Worm (Caenorhabditis elegans) whole organism, L2 larva: ENCODE data around the gene C31H1.5.

ENCODE experiments used
- C34F6.9 ChIP-seq: fragments of 150-350 bp; optimal IDR thresholded peaks from 2 replicates; lab custom pipeline; 2014; ENCODE audit warnings: missing biosample characterization, missing genetic modification characterization
- F13H6.1 ChIP-seq: sonication (generic microtip); optimal IDR thresholded peaks from 2 replicates; lab custom pipeline; 2016; ENCODE audit warnings: missing genetic modification characterization, missing compliant biosample characterization
- R02D3.7 ChIP-seq: fragments of 150-350 bp; optimal IDR thresholded peaks from 2 replicates; lab custom pipeline; 2014; ENCODE audit warnings: missing biosample characterization, missing genetic modification characterization
- Y55F3AM.14 ChIP-seq: fragments of 200-800 bp; sonication (Bioruptor generic); optimal IDR thresholded peaks from 2 replicates; lab custom pipeline; 2018; ENCODE audit warnings: mild to moderate bottlenecking, missing genetic modification characterization, missing compliant biosample characterization
- ZK546.5 ChIP-seq: sonication (generic microtip); optimal IDR thresholded peaks from 2 replicates; lab custom pipeline; 2017; ENCODE audit warnings: missing biosample characterization, missing genetic modification characterization
- alr-1 ChIP-seq: fragments of 150-350 bp; optimal IDR thresholded peaks from 2 replicates; lab custom pipeline; 2014; ENCODE audit warnings: missing biosample characterization, missing genetic modification characterization
- aly-2 ChIP-seq: fragments of 150-350 bp; optimal IDR thresholded peaks from 2 replicates; lab custom pipeline; 2014; ENCODE audit warnings: missing biosample characterization, missing genetic modification characterization
- ama-1 ChIP-seq: fragments of 150-350 bp; optimal IDR thresholded peaks from 2 replicates; lab custom pipeline; 2018; ENCODE audit warnings: inconsistent platforms
- blmp-1 ChIP-seq: sonication (generic microtip); optimal IDR thresholded peaks from 2 replicates; lab custom pipeline; 2017; ENCODE audit warnings: missing genetic modification characterization, mild to moderate bottlenecking, missing compliant biosample characterization, antibody characterized with exemption, moderate library complexity; ENCODE audit not compliant: insufficient read depth
- ceh-82 ChIP-seq: fragments of 150-350 bp; optimal IDR thresholded peaks from 2 replicates; lab custom pipeline; 2014; ENCODE audit warnings: missing biosample characterization, missing genetic modification characterization
- crh-2 ChIP-seq: sonication (generic microtip); optimal IDR thresholded peaks from 2 replicates; lab custom pipeline; 2017; ENCODE audit warnings: missing biosample characterization, missing genetic modification characterization
- dmd-4 ChIP-seq: sonication (generic microtip); optimal IDR thresholded peaks from 2 replicates; lab custom pipeline; 2017; ENCODE audit warnings: missing biosample characterization, missing genetic modification characterization
- egl-27 ChIP-seq: sonication (generic microtip); optimal IDR thresholded peaks from 3 replicates; lab custom pipeline; 2017; ENCODE audit warnings: missing biosample characterization, missing genetic modification reagents, missing genetic modification characterization
- elt-1 ChIP-seq: fragments of 150-350 bp; optimal IDR thresholded peaks from 2 replicates; lab custom pipeline; 2014; ENCODE audit warnings: missing biosample characterization, missing genetic modification characterization
- fos-1 ChIP-seq: fragments of 150-350 bp; optimal IDR thresholded peaks from 2 replicates; lab custom pipeline; 2014; ENCODE audit warnings: missing biosample characterization, missing genetic modification characterization
- lin-11 ChIP-seq: fragments of 150-350 bp; sonication (generic microtip); optimal IDR thresholded peaks from 2 replicates; lab custom pipeline; 2014; ENCODE audit warnings: missing biosample characterization, missing genetic modification characterization, inconsistent platforms, mixed read lengths
- lin-13 ChIP-seq: fragments of 150-350 bp; optimal IDR thresholded peaks from 2 replicates; lab custom pipeline; 2014; ENCODE audit warnings: missing biosample characterization, missing genetic modification reagents, missing genetic modification characterization
- lin-39 ChIP-seq: fragments of 150-350 bp; optimal IDR thresholded peaks from 2 replicates; lab custom pipeline; 2014; ENCODE audit warnings: missing biosample characterization, missing genetic modification reagents, missing genetic modification characterization
- lsy-2 ChIP-seq, 2 experiments: fragments of 150-350 bp in 1 of 2; sonication (generic microtip) in 1 of 2; optimal IDR thresholded peaks; 2 replicates each; lab custom pipeline; 2014 to 2017; ENCODE audit warnings: missing biosample characterization in 2 of 2, missing genetic modification characterization in 2 of 2
- mab-5 ChIP-seq: fragments of 150-350 bp; optimal IDR thresholded peaks from 2 replicates; lab custom pipeline; 2014; ENCODE audit warnings: missing biosample characterization, missing genetic modification characterization
- mbf-1 ChIP-seq: sonication (generic microtip); optimal IDR thresholded peaks from 2 replicates; lab custom pipeline; 2017; ENCODE audit warnings: missing biosample characterization, missing genetic modification characterization
- mdl-1 ChIP-seq, 2 experiments: fragments of 150-350 bp in 1 of 2; sonication (generic microtip) in 1 of 2; optimal IDR thresholded peaks; 2 replicates each; lab custom pipeline; 2017; ENCODE audit warnings: missing biosample characterization in 2 of 2, missing genetic modification characterization in 2 of 2
- nhr-11 ChIP-seq: fragments of 150-350 bp; optimal IDR thresholded peaks from 2 replicates; lab custom pipeline; 2014; ENCODE audit warnings: missing biosample characterization, missing genetic modification characterization
- nhr-12 ChIP-seq: fragments of 150-350 bp; optimal IDR thresholded peaks from 2 replicates; lab custom pipeline; 2014; ENCODE audit warnings: missing biosample characterization, missing genetic modification characterization
- nhr-129 ChIP-seq: fragments of 150-350 bp; optimal IDR thresholded peaks from 2 replicates; lab custom pipeline; 2014; ENCODE audit warnings: missing biosample characterization, missing genetic modification characterization
- nhr-21 ChIP-seq: fragments of 150-350 bp; optimal IDR thresholded peaks from 2 replicates; lab custom pipeline; 2014; ENCODE audit warnings: missing biosample characterization, missing genetic modification characterization
- nhr-23 ChIP-seq: fragments of 150-350 bp; optimal IDR thresholded peaks from 2 replicates; lab custom pipeline; 2014; ENCODE audit warnings: missing biosample characterization, missing genetic modification reagents, missing genetic modification characterization
- nhr-237 ChIP-seq: fragments of 150-350 bp; optimal IDR thresholded peaks from 2 replicates; lab custom pipeline; 2014; ENCODE audit warnings: missing biosample characterization, missing genetic modification characterization
- nhr-25 ChIP-seq: fragments of 150-350 bp; sonication (generic microtip); optimal IDR thresholded peaks from 3 replicates; lab custom pipeline; 2014; ENCODE audit warnings: missing biosample characterization, missing genetic modification characterization
- nhr-6 ChIP-seq: fragments of 150-350 bp; optimal IDR thresholded peaks from 2 replicates; lab custom pipeline; 2014; ENCODE audit warnings: missing biosample characterization, missing genetic modification characterization
- nhr-77 ChIP-seq: fragments of 150-350 bp; optimal IDR thresholded peaks from 2 replicates; lab custom pipeline; 2014; ENCODE audit warnings: missing biosample characterization, missing genetic modification characterization
- peb-1 ChIP-seq: fragments of 150-350 bp; optimal IDR thresholded peaks from 2 replicates; lab custom pipeline; 2014; ENCODE audit warnings: missing biosample characterization, missing genetic modification characterization
- skn-1 ChIP-seq: sonication (generic microtip); optimal IDR thresholded peaks from 2 replicates; lab custom pipeline; 2017; ENCODE audit warnings: missing biosample characterization, missing genetic modification characterization
- sma-3 ChIP-seq: sonication (generic microtip); optimal IDR thresholded peaks from 2 replicates; lab custom pipeline; 2016; ENCODE audit warnings: missing genetic modification reagents, missing genetic modification characterization, missing compliant biosample characterization
- sma-9 ChIP-seq, 2 experiments: fragments of 150-350 bp in 1 of 2; sonication (generic microtip) in 1 of 2; optimal IDR thresholded peaks; 2 replicates each; lab custom pipeline; 2014 to 2016; ENCODE audit warnings: missing genetic modification characterization in 2 of 2, mild to moderate bottlenecking in 1 of 2, missing biosample characterization in 1 of 2, missing compliant biosample characterization in 1 of 2, missing genetic modification reagents in 1 of 2, moderate library complexity in 1 of 2
- snpc-4 ChIP-seq: fragments of 150-350 bp; optimal IDR thresholded peaks from 2 replicates; lab custom pipeline; 2014; ENCODE audit warnings: missing biosample characterization, missing genetic modification characterization
- unc-39 ChIP-seq: fragments of 150-350 bp; optimal IDR thresholded peaks from 2 replicates; lab custom pipeline; 2014; ENCODE audit warnings: missing biosample characterization, missing genetic modification characterization
- unc-55 ChIP-seq: fragments of 150-350 bp; sonication (generic microtip); optimal IDR thresholded peaks from 3 replicates; lab custom pipeline; 2014; ENCODE audit warnings: missing biosample characterization, missing genetic modification reagents, missing genetic modification characterization
- unc-62 ChIP-seq: fragments of 150-350 bp; optimal IDR thresholded peaks from 2 replicates; lab custom pipeline; 2014; ENCODE audit warnings: missing biosample characterization, missing genetic modification reagents, missing genetic modification characterization
- zag-1 ChIP-seq: fragments of 150-350 bp; optimal IDR thresholded peaks from 2 replicates; lab custom pipeline; 2014; ENCODE audit warnings: missing biosample characterization, missing genetic modification characterization
- ztf-1 ChIP-seq: fragments of 200-800 bp; sonication (Bioruptor generic); conservative IDR thresholded peaks from 2 replicates; pipeline ENCODE4 v1.3.6; 2022; ENCODE audit warnings: missing genetic modification characterization, missing compliant biosample characterization
- ztf-11 ChIP-seq: sonication (generic microtip); optimal IDR thresholded peaks from 2 replicates; lab custom pipeline; 2017; ENCODE audit warnings: missing biosample characterization, missing genetic modification characterization
- ztf-4 ChIP-seq: fragments of 150-350 bp; optimal IDR thresholded peaks from 2 replicates; lab custom pipeline; 2014; ENCODE audit warnings: missing biosample characterization, missing genetic modification characterization

C31H1.5 gene

DNA sequence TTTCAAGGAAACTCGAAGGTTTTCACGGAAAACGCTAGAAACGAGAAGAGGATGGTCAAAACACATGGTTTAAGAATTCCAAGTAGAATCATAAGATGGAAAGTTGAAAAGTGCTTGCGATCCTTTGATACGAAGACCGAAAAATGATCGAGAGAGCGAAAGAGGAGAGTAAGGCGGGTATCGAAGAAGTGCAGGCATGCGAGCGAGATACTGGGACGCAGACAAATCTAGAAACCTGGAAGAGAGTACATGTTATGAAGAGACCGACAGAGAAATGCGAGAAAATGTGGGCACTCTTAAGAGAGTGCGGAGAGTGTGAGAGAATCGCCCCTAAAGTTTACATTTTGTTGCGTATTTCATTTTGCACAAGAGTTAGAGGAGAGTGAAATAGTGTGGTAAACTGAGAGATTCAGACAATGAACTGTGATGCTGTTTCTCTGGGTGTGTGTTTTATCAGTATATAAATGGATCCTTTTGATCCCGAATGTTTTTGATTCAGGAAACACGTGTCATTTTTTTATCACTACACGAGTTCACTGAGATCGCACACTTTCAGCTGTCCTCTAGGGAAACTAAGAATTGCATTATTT is 42.5 kb downstream of the C31H1.5 start (continued):
- TF ChIP-seq blmp-1 (tag; lab: Kevin White, UChicago) = peak; percentile 65
- TF ChIP-seq lin-11 (tag; lab: Kevin White, UChicago) = no peak
- TF ChIP-seq C34F6.9 (tag; lab: Kevin White, UChicago) = peak; percentile 73
- TF ChIP-seq Y55F3AM.14 (GFP tag; lab: Kevin White, UChicago) = peak; percentile 23
- TF ChIP-seq snpc-4 (tag; lab: Kevin White, UChicago) = peak; percentile 12
- no peak for TF ChIP-seq mab-5
- no peak for TF ChIP-seq ztf-1
- TF ChIP-seq crh-2 = peak; percentile 84
- TF ChIP-seq, all 48 proteins: peak for 22

DNA sequence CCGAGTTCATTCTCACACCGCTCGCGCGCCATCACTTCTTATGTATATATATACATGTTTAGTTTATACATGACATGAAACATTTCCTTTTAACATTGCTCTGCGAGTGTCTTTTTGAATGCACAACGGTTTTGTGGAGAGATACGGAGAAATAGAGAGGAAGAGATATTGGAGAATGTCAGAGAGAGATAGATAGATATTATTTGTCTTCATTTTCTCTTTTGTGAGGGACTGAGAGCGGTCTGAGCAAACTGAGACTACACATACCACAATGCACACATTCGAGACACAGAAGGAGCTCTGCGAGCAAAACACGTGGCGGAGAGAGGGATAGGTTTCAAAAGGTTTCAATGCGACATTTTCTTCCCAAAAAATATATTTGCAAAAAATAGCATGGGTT is 43.3 kb downstream of the C31H1.5 start:
- no peak for TF ChIP-seq ama-1 (lab: Kevin White, UChicago)
- no peak for TF ChIP-seq nhr-6 (tag; lab: Kevin White, UChicago)
- TF ChIP-seq lin-11 (tag; lab: Kevin White, UChicago) = no peak
- no peak for TF ChIP-seq ztf-4
- TF ChIP-seq nhr-12 = no peak
- TF ChIP-seq unc-55 = no peak
- TF ChIP-seq blmp-1 (tag; lab: Kevin White, UChicago) = no peak
- TF ChIP-seq fos-1 (tag; lab: Kevin White, UChicago) = no peak
- TF ChIP-seq ztf-1 = no peak
- TF ChIP-seq elt-1 = no peak
- no peak for TF ChIP-seq peb-1 (tag; lab: Kevin White, UChicago)
- no peak for TF ChIP-seq ceh-82
- TF ChIP-seq egl-27 (tag; lab: Kevin White, UChicago) = peak; percentile 46
- no peak for TF ChIP-seq Y55F3AM.14 (GFP tag; lab: Kevin White, UChicago)
- no peak for TF ChIP-seq sma-3 (GFP tag; lab: Kevin White, UChicago)
- TF ChIP-seq R02D3.7 = no peak
- no peak for TF ChIP-seq lin-39 (tag; lab: Kevin White, UChicago)
- no peak for TF ChIP-seq alr-1 (tag; lab: Kevin White, UChicago)
- TF ChIP-seq snpc-4 (tag; lab: Kevin White, UChicago) = no peak
- peak in 1 of 2 experiments; percentile 45 for TF ChIP-seq lsy-2 (tag; optimal IDR thresholded peaks at IDR 0.05; lab: Kevin White, UChicago)
- no peak for TF ChIP-seq unc-62 (GFP tag; lab: Kevin White, UChicago)
- no peak for TF ChIP-seq nhr-77
- TF ChIP-seq ztf-11 = no peak
- TF ChIP-seq nhr-129 (tag; lab: Kevin White, UChicago) = peak; percentile 73
- no peak for TF ChIP-seq dmd-4 (tag; lab: Kevin White, UChicago)
- no peak for TF ChIP-seq ZK546.5
- TF ChIP-seq nhr-21 (tag; lab: Kevin White, UChicago) = no peak
- TF ChIP-seq skn-1 = no peak
- TF ChIP-seq mab-5 = no peak
- no peak for TF ChIP-seq crh-2
- no peak for TF ChIP-seq lin-13 (GFP tag; lab: Kevin White, UChicago)
- TF ChIP-seq zag-1 (tag; lab: Kevin White, UChicago) = no peak
- TF ChIP-seq nhr-25 (tag; lab: Kevin White, UChicago) = no peak
- TF ChIP-seq sma-9 (GFP tag; optimal IDR thresholded peaks at IDR 0.05; lab: Kevin White, UChicago) = peak; percentile 69
- no peak for TF ChIP-seq sma-9 (tag; optimal IDR thresholded peaks at IDR 0.05; lab: Kevin White, UChicago)
- no peak for TF ChIP-seq nhr-237
- TF ChIP-seq nhr-11 (tag; lab: Kevin White, UChicago) = no peak
- peak; percentile 47 for TF ChIP-seq C34F6.9 (tag; lab: Kevin White, UChicago)
- TF ChIP-seq F13H6.1 (tag; lab: Kevin White, UChicago) = peak; percentile 80
- TF ChIP-seq nhr-23 (tag; lab: Kevin White, UChicago) = no peak
- TF ChIP-seq unc-39 (tag; lab: Kevin White, UChicago) = no peak
- peak; percentile 17 to 76 for TF ChIP-seq mdl-1 (tag; optimal IDR thresholded peaks at IDR 0.05; lab: Kevin White, UChicago)
- no peak for TF ChIP-seq mbf-1 (tag; lab: Kevin White, UChicago)
- TF ChIP-seq aly-2 (tag; lab: Kevin White, UChicago) = no peak
